Fruit fly (Drosophila melanogaster) whole organism, adult: ENCODE measurements around the gene CG13026.

Experiments
- CG11617 ChIP-seq: fragments of 200-800 bp; sonication (Bioruptor generic); optimal IDR thresholded peaks from 2 replicates; lab custom pipeline; 2017; ENCODE audit warnings: mild to moderate bottlenecking, missing biosample characterization, missing genetic modification reagents, missing genetic modification characterization
- CG12768 ChIP-seq: fragments of 200-800 bp; sonication (Bioruptor generic); optimal IDR thresholded peaks from 2 replicates; lab custom pipeline; 2017; ENCODE audit warnings: missing biosample characterization, missing genetic modification characterization, mild to moderate bottlenecking, moderate library complexity, missing genetic modification reagents
- CG14711 ChIP-seq: fragments of 200-800 bp; sonication (Bioruptor generic); optimal IDR thresholded peaks from 2 replicates; lab custom pipeline; 2018; ENCODE audit warnings: missing biosample characterization, mild to moderate bottlenecking, missing genetic modification characterization, moderate library complexity
- CG1620 ChIP-seq: fragments of 200-800 bp; sonication (Bioruptor generic); optimal IDR thresholded peaks from 2 replicates; lab custom pipeline; 2016; ENCODE audit warnings: missing biosample characterization, missing genetic modification characterization
- CG33017 ChIP-seq: fragments of 200-800 bp; sonication (Bioruptor generic); optimal IDR thresholded peaks from 2 replicates; lab custom pipeline; 2018; ENCODE audit warnings: missing biosample characterization, mild to moderate bottlenecking, missing genetic modification characterization, moderate library complexity
- CG5204 ChIP-seq: fragments of 200-800 bp; sonication (Bioruptor generic); optimal IDR thresholded peaks from 2 replicates; lab custom pipeline; 2016; ENCODE audit warnings: missing biosample characterization, missing genetic modification characterization
- CG7045 ChIP-seq: fragments of 200-800 bp; sonication (Bioruptor generic); optimal IDR thresholded peaks from 2 replicates; lab custom pipeline; 2017; ENCODE audit warnings: missing biosample characterization, mild to moderate bottlenecking, missing genetic modification characterization
- CG7101 ChIP-seq: fragments of 200-800 bp; sonication (Bioruptor generic); optimal IDR thresholded peaks from 2 replicates; lab custom pipeline; 2018; ENCODE audit warnings: missing biosample characterization, mild to moderate bottlenecking, missing genetic modification characterization, moderate library complexity
- Clk ChIP-seq: fragments of 200-800 bp; sonication (Bioruptor generic); optimal IDR thresholded peaks from 2 replicates; lab custom pipeline; 2017; ENCODE audit warnings: missing biosample characterization, missing genetic modification characterization
- Crg-1 ChIP-seq: fragments of 200-800 bp; sonication (Bioruptor generic); optimal IDR thresholded peaks from 2 replicates; lab custom pipeline; 2016; ENCODE audit warnings: missing biosample characterization, missing genetic modification characterization
- Hr96 ChIP-seq: fragments of 200-800 bp; sonication (Bioruptor generic); optimal IDR thresholded peaks from 2 replicates; lab custom pipeline; 2016; ENCODE audit warnings: missing biosample characterization, missing genetic modification characterization
- Mnt ChIP-seq: fragments of 200-800 bp; sonication (Bioruptor generic); optimal IDR thresholded peaks from 2 replicates; lab custom pipeline; 2016; ENCODE audit warnings: missing biosample characterization, mild to moderate bottlenecking, missing genetic modification characterization
- bab1 ChIP-seq: fragments of 200-800 bp; sonication (Bioruptor generic); optimal IDR thresholded peaks from 3 replicates; lab custom pipeline; 2019; ENCODE audit warnings: missing biosample characterization, mild to moderate bottlenecking, missing genetic modification characterization, moderate library complexity
- cic ChIP-seq: fragments of 200-800 bp; sonication (Bioruptor generic); optimal IDR thresholded peaks from 2 replicates; lab custom pipeline; 2017; ENCODE audit warnings: missing biosample characterization, mild to moderate bottlenecking, missing genetic modification characterization, moderate library complexity
- cnc ChIP-seq, 2 experiments: fragments of >200 bp; optimal IDR thresholded peaks; 2 replicates each; lab custom pipeline; 2017
- kay ChIP-seq: fragments of 200-800 bp; sonication (Bioruptor generic); peaks from one replicate; lab custom pipeline; 2016; ENCODE audit warnings: missing biosample characterization, missing genetic modification characterization, borderline replicate concordance
- ovo ChIP-seq: fragments of 200-800 bp; sonication (Bioruptor generic); optimal IDR thresholded peaks from 2 replicates; lab custom pipeline; 2016; ENCODE audit warnings: missing biosample characterization, missing genetic modification characterization
- pad ChIP-seq: fragments of 200-800 bp; sonication (Bioruptor generic); optimal IDR thresholded peaks from 3 replicates; lab custom pipeline; 2017; ENCODE audit warnings: missing biosample characterization, missing genetic modification characterization, mild to moderate bottlenecking, moderate library complexity, missing genetic modification reagents
- tj ChIP-seq: fragments of 200-800 bp; sonication (Bioruptor generic); optimal IDR thresholded peaks from 3 replicates; lab custom pipeline; 2017; ENCODE audit warnings: missing biosample characterization, mild to moderate bottlenecking, missing genetic modification characterization, moderate library complexity
- toe ChIP-seq: fragments of 200-800 bp; sonication (Bioruptor generic); optimal IDR thresholded peaks from 2 replicates; lab custom pipeline; 2016; ENCODE audit warnings: missing biosample characterization, missing genetic modification characterization

The CG13026 gene

dm6 chr3L:16752402-16753096 is 26.6 kb upstream of the CG13026 start:
- TF ChIP-seq Mnt (no peak), tj (GFP tag; lab: Kevin White, UChicago) (no peak), Hr96 (GFP tag; lab: Kevin White, UChicago) (no peak), CG5204 (no peak), CG7045 (no peak), CG33017 (tag; lab: Kevin White, UChicago) (no peak)

DNA sequence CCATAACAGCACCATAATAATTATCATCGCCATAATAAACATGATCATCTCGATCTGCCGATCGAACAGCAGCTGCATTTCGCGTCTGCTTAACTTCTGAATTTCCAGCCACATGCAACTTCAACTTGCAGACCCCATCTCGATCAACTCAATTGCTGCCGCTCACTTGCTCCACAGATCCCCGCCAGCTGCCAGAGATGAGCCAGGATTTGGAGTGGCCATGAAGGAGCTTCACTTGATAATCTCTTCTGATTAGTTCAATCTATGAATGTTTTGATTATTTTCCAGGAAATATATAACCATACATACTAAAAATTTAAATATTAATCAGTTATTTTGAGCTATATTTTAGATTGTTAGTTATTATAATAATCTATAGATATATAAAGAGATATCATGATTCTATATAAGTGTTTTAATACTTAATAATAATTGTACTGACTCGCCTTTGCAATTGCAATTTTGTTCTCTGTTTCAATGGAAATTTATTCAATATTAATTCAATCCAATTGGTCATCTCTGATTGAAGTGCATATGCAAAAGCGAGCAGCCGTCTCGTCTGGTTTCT is 25.6 kb upstream of the CG13026 start:
- TF ChIP-seq CG5204 (no peak), CG7101 (tag; lab: Kevin White, UChicago) (no peak), kay (GFP tag; lab: Kevin White, UChicago) (no peak), CG11617 (GFP tag; lab: Kevin White, UChicago) (no peak), Mnt (no peak), Crg-1 (GFP tag; lab: Kevin White, UChicago) (no peak)

dm6 chr3L:16750750-16751149 is 24.8 kb upstream of the CG13026 start:
- TF ChIP-seq CG33017 (tag; lab: Kevin White, UChicago) (no peak), tj (GFP tag; lab: Kevin White, UChicago) (peak; percentile 53)

DNA sequence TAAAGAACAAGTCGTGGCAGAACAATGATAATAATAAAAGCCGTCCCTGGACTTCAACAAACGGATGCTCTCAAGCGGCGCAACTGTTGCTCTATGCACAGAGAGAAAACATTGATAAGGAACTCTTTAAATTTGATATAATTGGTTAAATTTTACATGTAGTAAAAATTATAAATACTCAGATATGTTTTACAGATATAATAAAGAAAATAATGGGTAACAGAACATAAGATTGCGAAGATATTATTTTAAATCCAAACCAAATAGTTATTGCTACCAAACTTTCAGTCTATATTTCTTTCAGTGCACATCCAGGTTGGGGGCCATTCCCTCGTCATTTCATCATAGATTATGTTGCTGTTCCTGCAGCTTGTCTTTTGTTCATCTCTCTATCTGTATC is 23.8 kb upstream of the CG13026 start:
- TF ChIP-seq Mnt (no peak), CG7101 (tag; lab: Kevin White, UChicago) (no peak), CG11617 (GFP tag; lab: Kevin White, UChicago) (no peak), bab1 (GFP tag; lab: Kevin White, UChicago) (no peak), ovo (GFP tag; lab: Kevin White, UChicago) (no peak), CG1620 (GFP tag; lab: Kevin White, UChicago) (no peak), Hr96 (GFP tag; lab: Kevin White, UChicago) (no peak), tj (GFP tag; lab: Kevin White, UChicago) (no peak), CG14711 (tag; lab: Kevin White, UChicago) (no peak), Crg-1 (GFP tag; lab: Kevin White, UChicago) (no peak), Clk (GFP tag; lab: Kevin White, UChicago) (no peak), CG12768 (GFP tag; lab: Kevin White, UChicago) (no peak), CG5204 (no peak), pad (no peak), cnc (optimal IDR thresholded peaks at IDR 0.05; lab: Kevin White, UChicago) (no peak), kay (GFP tag; lab: Kevin White, UChicago) (no peak), cic (GFP tag; lab: Kevin White, UChicago) (no peak), CG33017 (tag; lab: Kevin White, UChicago) (no peak)

- TF ChIP-seq kay (GFP tag; lab: Kevin White, UChicago) (no peak), Crg-1 (GFP tag; lab: Kevin White, UChicago) (no peak), tj (GFP tag; lab: Kevin White, UChicago) (no peak), CG7045 (no peak), cnc (optimal IDR thresholded peaks at IDR 0.05; lab: Kevin White, UChicago) (no peak), ovo (GFP tag; lab: Kevin White, UChicago) (no peak), Mnt (no peak), bab1 (GFP tag; lab: Kevin White, UChicago) (no peak), CG7101 (tag; lab: Kevin White, UChicago) (no peak), CG11617 (GFP tag; lab: Kevin White, UChicago) (no peak), CG12768 (GFP tag; lab: Kevin White, UChicago) (no peak), CG5204 (no peak)
Measured at dm6 chr3L:16748343-16748742, 22.4 kb upstream of the CG13026 start.

DNA sequence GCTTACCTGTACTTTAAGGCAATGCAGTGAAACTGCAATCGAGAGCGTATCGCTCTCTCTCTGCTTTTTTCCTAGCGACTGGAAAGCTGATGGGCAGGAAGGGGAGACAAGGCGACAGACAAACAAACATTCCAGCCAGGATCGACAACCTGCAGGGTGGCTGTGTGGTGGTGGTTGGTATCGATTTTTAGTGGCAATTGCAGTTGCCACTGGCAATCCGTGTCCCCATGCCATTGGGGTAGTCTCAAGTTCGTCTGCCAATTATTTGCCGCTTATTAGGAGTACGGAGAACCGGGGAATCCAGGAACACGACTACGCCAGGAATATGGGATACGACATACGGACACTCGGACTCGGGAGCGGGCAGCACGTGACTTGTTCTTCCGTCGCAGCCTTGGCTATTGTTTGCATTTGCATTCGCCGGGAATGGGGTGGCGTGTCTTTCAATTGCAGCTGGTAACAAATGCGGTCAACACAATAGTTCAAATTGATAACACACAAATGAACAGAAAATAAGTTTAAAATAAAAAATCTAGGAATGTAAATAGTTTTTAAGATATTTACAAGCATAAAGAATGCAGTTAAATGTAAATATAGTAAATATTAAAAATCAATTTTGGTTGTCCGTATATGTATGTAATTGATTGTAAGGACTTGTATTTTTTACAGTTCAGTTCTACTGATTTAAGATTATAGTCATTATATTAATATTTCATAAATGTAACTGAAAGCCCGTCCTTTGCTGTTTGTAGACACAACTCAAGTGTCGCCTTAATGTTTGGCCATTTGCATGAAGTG is 20.8 kb upstream of the CG13026 start:
- TF ChIP-seq CG11617 (GFP tag; lab: Kevin White, UChicago) = no peak
- no peak for TF ChIP-seq Crg-1 (GFP tag; lab: Kevin White, UChicago)
- no peak for TF ChIP-seq pad
- no peak for TF ChIP-seq CG33017 (tag; lab: Kevin White, UChicago)
- no peak for TF ChIP-seq Clk (GFP tag; lab: Kevin White, UChicago)
- no peak for TF ChIP-seq kay (GFP tag; lab: Kevin White, UChicago)
- TF ChIP-seq toe = no peak
- no peak for TF ChIP-seq ovo (GFP tag; lab: Kevin White, UChicago)
- TF ChIP-seq bab1 (GFP tag; lab: Kevin White, UChicago) = no peak
- TF ChIP-seq CG5204 = no peak
- no peak for TF ChIP-seq Hr96 (GFP tag; lab: Kevin White, UChicago)
- TF ChIP-seq CG14711 (tag; lab: Kevin White, UChicago) = no peak
- TF ChIP-seq cic (GFP tag; lab: Kevin White, UChicago) = no peak
- no peak for TF ChIP-seq CG7045
